Worm (Caenorhabditis elegans): Measurements from ENCODE around the gene nxf-1.

The nxf-1 gene

ce11 chrV:14423268-14423667 is 8.5 kb upstream of the nxf-1 start, which contains the start of gene rpoa-12:
Gene rpoa-12 (minus strand): TSS chrV:14423304.
- TF ChIP-seq nhr-12 (tag; optimal IDR thresholded peaks at IDR 0.05) (no peak), nhr-11 (tag; optimal IDR thresholded peaks at IDR 0.05) (no peak), ztf-4 (tag; optimal IDR thresholded peaks at IDR 0.05) (no peak), lin-11 (tag; optimal IDR thresholded peaks at IDR 0.05) (no peak), lsy-2 (tag; optimal IDR thresholded peaks at IDR 0.05) (peak in 1 of 2 experiments; percentile 44), mbf-1 (tag; optimal IDR thresholded peaks at IDR 0.05) (no peak), R02D3.7 (tag; optimal IDR thresholded peaks at IDR 0.05) (no peak), mdl-1 (tag; optimal IDR thresholded peaks at IDR 0.05) (no peak), C34F6.9 (tag; optimal IDR thresholded peaks at IDR 0.05) (peak; percentile 68), nhr-237 (tag; optimal IDR thresholded peaks at IDR 0.05) (no peak), F13H6.1 (tag; optimal IDR thresholded peaks at IDR 0.05) (peak; percentile 5), sma-3 (GFP tag; optimal IDR thresholded peaks at IDR 0.05) (peak; percentile 30), nhr-129 (tag; optimal IDR thresholded peaks at IDR 0.05) (peak; percentile 59), sma-9 (GFP tag; optimal IDR thresholded peaks at IDR 0.05) (peak; percentile 43), sma-9 (tag; optimal IDR thresholded peaks at IDR 0.05) (no peak), ceh-82 (tag; optimal IDR thresholded peaks at IDR 0.05) (no peak), skn-1 (tag; optimal IDR thresholded peaks at IDR 0.05) (peak; percentile 84), egl-27 (tag; optimal IDR thresholded peaks at IDR 0.05) (no peak), unc-55 (GFP tag; optimal IDR thresholded peaks at IDR 0.05) (peak; percentile 58), gmeb-1 (tag; optimal IDR thresholded peaks at IDR 0.05) (no peak), crh-2 (tag; optimal IDR thresholded peaks at IDR 0.05) (peak; percentile 40)

ce11 chrV:14422317-14422716 is 7.5 kb upstream of the nxf-1 start, which contains the start of gene pas-1:
Gene pas-1 (minus strand): TSS chrV:14422618.
- no peak for TF ChIP-seq C34F6.9 (tag; optimal IDR thresholded peaks at IDR 0.05)
- TF ChIP-seq ztf-4 (tag; optimal IDR thresholded peaks at IDR 0.05): no peak
- TF ChIP-seq snpc-4 (tag; optimal IDR thresholded peaks at IDR 0.05): no peak
- no peak for TF ChIP-seq ztf-1 (GFP tag; conservative IDR thresholded peaks at IDR 0.05)
- no peak for TF ChIP-seq mab-5 (tag; optimal IDR thresholded peaks at IDR 0.05)
- TF ChIP-seq nhr-10 (tag; optimal IDR thresholded peaks at IDR 0.05): no peak
- no peak for TF ChIP-seq nhr-11 (tag; optimal IDR thresholded peaks at IDR 0.05)
- TF ChIP-seq ceh-16 (tag; optimal IDR thresholded peaks at IDR 0.05): no peak
- TF ChIP-seq lin-11 (tag; optimal IDR thresholded peaks at IDR 0.05): no peak
- TF ChIP-seq crh-2 (tag; optimal IDR thresholded peaks at IDR 0.05): no peak
- no peak for TF ChIP-seq fos-1 (tag; optimal IDR thresholded peaks at IDR 0.05)
- TF ChIP-seq ama-1 (optimal IDR thresholded peaks at IDR 0.05): no peak
- no peak for TF ChIP-seq mbf-1 (tag; optimal IDR thresholded peaks at IDR 0.05)
- TF ChIP-seq elt-3 (tag; optimal IDR thresholded peaks at IDR 0.05): no peak
- TF ChIP-seq R02D3.7 (tag; optimal IDR thresholded peaks at IDR 0.05): no peak
- TF ChIP-seq skn-1 (tag; optimal IDR thresholded peaks at IDR 0.05): no peak

DNA sequence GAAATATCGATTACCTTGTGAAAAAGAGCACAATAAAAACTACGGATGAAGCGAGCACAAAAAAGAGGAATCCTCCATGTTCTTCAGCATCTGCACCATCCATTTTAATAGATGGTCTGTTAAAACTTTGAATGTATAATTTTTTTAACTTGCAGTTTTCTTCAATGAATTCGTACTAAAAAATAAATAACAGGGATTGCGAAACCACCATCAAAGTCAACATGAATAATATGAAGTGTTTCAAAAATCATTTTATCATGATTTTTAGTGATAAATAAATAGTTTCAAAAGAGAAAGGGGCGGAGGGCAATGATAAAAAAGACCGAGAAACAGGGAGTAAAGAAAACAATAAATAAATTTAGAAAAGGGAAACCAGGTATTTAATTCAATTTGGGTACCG is 6.5 kb upstream of the nxf-1 start, which contains the start of gene dhs-22:
Gene dhs-22 (minus strand): TSS at position 116 of the 400 bp plus-strand sequence.
- TF ChIP-seq mab-5 (tag; optimal IDR thresholded peaks at IDR 0.05) (no peak), R02D3.7 (tag; optimal IDR thresholded peaks at IDR 0.05) (no peak), egl-27 (tag; optimal IDR thresholded peaks at IDR 0.05) (no peak), nhr-12 (tag; optimal IDR thresholded peaks at IDR 0.05) (no peak)

DNA sequence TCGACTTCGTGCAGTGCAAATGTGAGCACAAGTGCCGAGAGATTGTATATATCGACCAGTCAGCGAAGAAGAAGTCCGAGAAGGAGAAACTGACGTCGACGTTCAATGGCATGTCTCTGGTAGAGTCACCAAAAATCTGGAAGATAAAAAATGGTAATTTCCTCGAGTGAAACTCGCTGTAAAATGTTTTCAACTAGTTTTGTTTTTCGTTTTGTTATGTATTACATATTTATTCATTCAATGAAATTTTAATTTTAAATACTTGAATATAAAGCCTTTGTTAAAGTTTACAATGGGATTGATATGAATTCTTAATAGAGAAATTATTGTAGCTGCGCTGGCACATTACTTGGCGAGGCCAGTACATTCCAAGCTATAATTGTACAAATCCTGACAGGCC is 5.0 kb upstream of the nxf-1 start:
- no peak for TF ChIP-seq skn-1 (tag; optimal IDR thresholded peaks at IDR 0.05)
- no peak for TF ChIP-seq elt-1 (tag; optimal IDR thresholded peaks at IDR 0.05)
- no peak for TF ChIP-seq Y55F3AM.14 (GFP tag; optimal IDR thresholded peaks at IDR 0.05)
- TF ChIP-seq nhr-237 (tag; optimal IDR thresholded peaks at IDR 0.05): no peak
- no peak for TF ChIP-seq ama-1 (optimal IDR thresholded peaks at IDR 0.05)
- no peak for TF ChIP-seq mbf-1 (tag; optimal IDR thresholded peaks at IDR 0.05)
- no peak for TF ChIP-seq nhr-129 (tag; optimal IDR thresholded peaks at IDR 0.05)
- no peak for TF ChIP-seq snpc-4 (tag; optimal IDR thresholded peaks at IDR 0.05)
- no peak for TF ChIP-seq lsy-2 (tag; optimal IDR thresholded peaks at IDR 0.05)
- TF ChIP-seq ztf-11 (tag; optimal IDR thresholded peaks at IDR 0.05): no peak
- no peak for TF ChIP-seq nhr-25 (tag; optimal IDR thresholded peaks at IDR 0.05)
- no peak for TF ChIP-seq sem-4 (tag; optimal IDR thresholded peaks at IDR 0.05)
- no peak for TF ChIP-seq ceh-16 (tag; optimal IDR thresholded peaks at IDR 0.05)

- TF ChIP-seq lsy-2 (tag; optimal IDR thresholded peaks at IDR 0.05) (peak in 1 of 2 experiments; percentile 41), fos-1 (tag; optimal IDR thresholded peaks at IDR 0.05) (no peak)
These were observed 2.9 kb upstream of the nxf-1 start, which contains the start of the genes nxf-2 and set-31 for ce11 chrV:14417735-14418134. Gene nxf-2 (minus strand): TSS chrV:14417835. Gene set-31 (plus strand): TSS chrV:14417903.

Data from whole organism, L2 larva.